Worm (Caenorhabditis elegans): ENCODE data around the gene F53A9.9.
A peak's percentile ranks its signal among the peaks of the same experiment; 100 is the strongest.

The F53A9.9 gene

DNA sequence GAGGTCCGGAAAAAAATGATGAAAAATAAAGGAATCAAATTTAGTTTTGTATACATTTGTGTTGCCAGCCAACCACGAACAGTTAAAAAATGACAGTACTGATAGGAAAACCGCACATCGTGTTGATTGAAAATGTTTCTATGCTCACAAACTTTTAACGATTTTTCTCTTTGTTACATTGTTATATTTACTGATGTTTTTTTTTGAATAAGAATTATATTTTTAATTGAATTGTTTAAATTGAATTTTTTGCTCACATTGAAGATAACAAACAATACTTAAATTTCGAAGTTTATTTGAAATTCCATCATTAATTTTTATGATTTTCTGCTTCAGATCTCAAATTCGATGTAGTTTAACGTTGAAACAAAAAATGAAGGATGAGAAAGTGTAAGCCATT lies 40.9 kb upstream of the F53A9.9 start, which contains the start of gene M02D8.5:
Gene M02D8.5 (minus strand): TSS at position 101 of the 400 bp plus-strand sequence.
- TF ChIP-seq nhr-48 (tag; optimal IDR thresholded peaks at IDR 0.05) = no peak
- no peak for TF ChIP-seq aha-1 (tag)
- TF ChIP-seq daf-16 (GFP tag; optimal IDR thresholded peaks at IDR 0.05) = no peak
- TF ChIP-seq daf-16 (tag; optimal IDR thresholded peaks at IDR 0.05) = peak; percentile 11
- no peak for TF ChIP-seq Y75B8A.6 (GFP tag; IDR thresholded peaks at IDR 0.05)

DNA sequence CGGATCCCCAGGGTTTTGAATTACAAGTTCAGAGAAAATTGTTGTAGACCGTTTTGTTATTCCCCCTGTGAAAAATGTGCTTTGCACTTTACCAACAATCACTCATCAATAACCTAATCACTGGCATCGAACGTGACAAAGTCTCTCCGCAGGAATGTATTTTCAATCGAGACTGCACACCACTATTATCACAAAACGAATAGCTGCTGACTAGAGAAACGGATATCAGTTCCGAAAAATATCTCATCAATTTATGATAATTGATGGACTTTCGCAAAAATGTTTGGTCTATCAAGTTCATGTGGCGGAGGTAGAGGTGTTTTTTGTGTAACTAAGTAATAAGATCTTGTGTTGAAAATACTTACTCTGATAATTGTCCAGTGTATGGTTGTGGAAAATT lies 40.5 kb upstream of the F53A9.9 start:
- TF ChIP-seq hif-1 (tag; optimal IDR thresholded peaks at IDR 0.05) (peak in 1 of 2 experiments; percentile 10), saeg-2 (GFP tag; IDR thresholded peaks at IDR 0.05) (no peak), F49E8.2 (tag; optimal IDR thresholded peaks at IDR 0.05; ENCODE audit: borderline replicate concordance) (no peak), nhr-10 (tag; optimal IDR thresholded peaks at IDR 0.05) (peak; percentile 42), daf-16 (GFP tag; optimal IDR thresholded peaks at IDR 0.05) (peak in 1 of 2 experiments; percentile 58), daf-16 (tag; optimal IDR thresholded peaks at IDR 0.05) (peak; percentile 41), nhr-28 (tag; optimal IDR thresholded peaks at IDR 0.05) (peak; percentile 34), hlh-30 (tag; optimal IDR thresholded peaks at IDR 0.05; ENCODE audit: insufficient read depth) (peak; percentile 40), nhr-76 (tag; optimal IDR thresholded peaks at IDR 0.05) (no peak), mdl-1 (tag; optimal IDR thresholded peaks at IDR 0.05) (peak in 1 of 2 experiments; percentile 3), hlh-11 (tag; optimal IDR thresholded peaks at IDR 0.05) (peak; percentile 12), dve-1 (tag; optimal IDR thresholded peaks at IDR 0.05; ENCODE audit: insufficient read depth) (peak; percentile 31)

DNA sequence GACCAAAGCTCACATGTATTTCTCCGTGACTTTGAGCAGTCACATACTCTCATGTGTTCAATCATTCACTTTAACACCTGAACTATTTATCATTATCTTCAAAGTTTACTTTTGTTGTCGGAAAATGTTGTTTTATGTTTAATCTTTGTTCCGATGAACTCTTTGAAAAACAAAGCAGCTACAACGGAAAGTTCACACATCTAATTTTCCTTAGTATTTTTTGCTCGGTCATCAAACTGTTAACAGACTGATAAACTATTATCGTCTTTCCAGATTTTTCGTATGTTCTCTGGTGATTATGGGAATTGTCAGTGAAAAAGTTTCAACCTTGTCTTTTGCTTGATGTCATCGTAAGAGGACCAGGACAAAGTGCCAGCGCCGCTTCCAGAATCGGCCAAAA lies 35.4 kb upstream of the F53A9.9 start:
- TF ChIP-seq madf-9 (GFP tag; conservative IDR thresholded peaks at IDR 0.05) (no peak), daf-8 (GFP tag; IDR thresholded peaks at IDR 0.05) (no peak), snpc-1.2 (GFP tag; IDR thresholded peaks at IDR 0.05) (no peak), ama-1 (optimal IDR thresholded peaks at IDR 0.05) (no peak), egl-43 (GFP tag; IDR thresholded peaks at IDR 0.05) (no peak), T20F7.1 (GFP tag; optimal IDR thresholded peaks at IDR 0.05) (no peak), daf-16 (GFP tag; optimal IDR thresholded peaks at IDR 0.05) (no peak), daf-16 (tag; optimal IDR thresholded peaks at IDR 0.05) (peak; percentile 96), dve-1 (tag; optimal IDR thresholded peaks at IDR 0.05; ENCODE audit: insufficient read depth) (peak; percentile 89), F37D6.2 (tag; optimal IDR thresholded peaks at IDR 0.05) (no peak), T26A8.4 (GFP tag; IDR thresholded peaks at IDR 0.05) (no peak), ZK337.2 (GFP tag; IDR thresholded peaks at IDR 0.05) (no peak), attf-4 (tag; optimal IDR thresholded peaks at IDR 0.05) (no peak), ceh-20 (GFP tag; IDR thresholded peaks at IDR 0.05) (no peak), mep-1 (tag; optimal IDR thresholded peaks at IDR 0.05) (no peak), ceh-32 (tag; optimal IDR thresholded peaks at IDR 0.05; ENCODE audit: poor library complexity) (no peak), skn-1 (tag; optimal IDR thresholded peaks at IDR 0.05) (no peak), F10B5.3 (tag; optimal IDR thresholded peaks at IDR 0.05) (no peak), dmd-9 (GFP tag; IDR thresholded peaks at IDR 0.05) (no peak), fos-1 (tag; optimal IDR thresholded peaks at IDR 0.05) (no peak), set-16 (GFP tag; IDR thresholded peaks at IDR 0.05) (no peak), saeg-2 (GFP tag; IDR thresholded peaks at IDR 0.05) (no peak), dmd-6 (GFP tag; IDR thresholded peaks at IDR 0.05) (peak; percentile 29; the same call in 1 of the 2 replicates), mdl-1 (tag; optimal IDR thresholded peaks at IDR 0.05) (no peak), nhr-42 (GFP tag; IDR thresholded peaks at IDR 0.05) (no peak), aly-2 (tag; optimal IDR thresholded peaks at IDR 0.05) (no peak), nhr-25 (tag; optimal IDR thresholded peaks at IDR 0.05; ENCODE audit: borderline replicate concordance, insufficient read depth) (no peak), nhr-48 (tag; optimal IDR thresholded peaks at IDR 0.05) (peak; percentile 18), nhr-10 (tag; optimal IDR thresholded peaks at IDR 0.05) (no peak), zfp-2 (tag; optimal IDR thresholded peaks at IDR 0.05) (no peak), hlh-30 (tag; optimal IDR thresholded peaks at IDR 0.05; ENCODE audit: insufficient read depth) (peak; percentile 64), Y105C5A.15 (GFP tag; IDR thresholded peaks at IDR 0.05) (no peak), nhr-41 (GFP tag; IDR thresholded peaks at IDR 0.05) (no peak), unc-62 (GFP tag; optimal IDR thresholded peaks at IDR 0.05 in 1 of 2) (no peak), unc-62 (tag; optimal IDR thresholded peaks at IDR 0.05) (no peak), lsy-2 (tag; optimal IDR thresholded peaks at IDR 0.05) (no peak), nhr-77 (tag; optimal IDR thresholded peaks at IDR 0.05) (no peak), nhr-237 (tag; optimal IDR thresholded peaks at IDR 0.05) (no peak), dmd-8 (GFP tag; IDR thresholded peaks at IDR 0.05) (no peak), lin-29 (GFP tag; IDR thresholded peaks at IDR 0.05) (no peak)

Measured in whole organism, L4 larva.